Worm (Caenorhabditis elegans): ENCODE measurements around the gene F56F11.2.

ce11 chrIII:2908859-2909258, 26.8 kb downstream of the F56F11.2 start:
- TF ChIP-seq spr-3 (GFP tag; optimal IDR thresholded peaks at IDR 0.05) (no peak), nhr-76 (tag; optimal IDR thresholded peaks at IDR 0.05) (no peak), ama-1 (optimal IDR thresholded peaks at IDR 0.05) (no peak), aly-2 (tag; optimal IDR thresholded peaks at IDR 0.05) (no peak), lim-7 (GFP tag; IDR thresholded peaks at IDR 0.05) (no peak), spr-1 (tag; optimal IDR thresholded peaks at IDR 0.05) (no peak), nhr-28 (tag; optimal IDR thresholded peaks at IDR 0.05) (no peak), dpl-1 (GFP tag; optimal IDR thresholded peaks at IDR 0.05) (no peak), nhr-11 (tag; optimal IDR thresholded peaks at IDR 0.05) (no peak), saeg-2 (GFP tag; IDR thresholded peaks at IDR 0.05) (no peak), dmd-9 (GFP tag; IDR thresholded peaks at IDR 0.05) (no peak)

Data from whole organism, L4 larva.